Fruit fly (Drosophila melanogaster) whole organism, embryonic: Measurements from ENCODE around the gene nanos.
A peak's percentile ranks its signal among the peaks of the same experiment; 100 is the strongest.

ENCODE experiments used
- Awh ChIP-seq: fragments of 200-800 bp; sonication (Bioruptor generic); IDR thresholded peaks from 2 replicates; pipeline ENCODE4, ENCODE4 v1.3.6; 2022; ENCODE audit warnings: missing biosample characterization, missing genetic modification characterization
- Bdp1 ChIP-seq: fragments of 200-800 bp; sonication (Bioruptor generic); optimal IDR thresholded peaks from 3 replicates; lab custom pipeline; 2016; ENCODE audit warnings: missing biosample characterization, missing genetic modification characterization
- Blimp-1 ChIP-seq: fragments of 200-800 bp; sonication (Bioruptor generic); optimal IDR thresholded peaks from 3 replicates; lab custom pipeline; 2018; ENCODE audit warnings: missing biosample characterization, missing genetic modification characterization, mild to moderate bottlenecking, moderate library complexity, missing genetic modification reagents
- Bteb2 ChIP-seq: fragments of 200-800 bp; sonication (Bioruptor generic); optimal IDR thresholded peaks from 2 replicates; lab custom pipeline; 2016; ENCODE audit warnings: missing biosample characterization, missing genetic modification characterization
- CG11695 ChIP-seq: fragments of 200-800 bp; sonication (Bioruptor generic); IDR thresholded peaks from 3 replicates; pipeline ENCODE4 v1.3.6; 2022; ENCODE audit warnings: missing biosample characterization, missing genetic modification characterization
- CG17612 ChIP-seq: fragments of 200-800 bp; sonication (Bioruptor generic); IDR thresholded peaks from 2 replicates; pipeline ENCODE4 v1.3.6; 2022; ENCODE audit warnings: missing biosample characterization, missing genetic modification characterization
- CG17829 ChIP-seq: fragments of 200-800 bp; optimal IDR thresholded peaks from 2 replicates; lab custom pipeline; 2019; ENCODE audit warnings: missing biosample characterization, mild to moderate bottlenecking, missing genetic modification characterization, moderate library complexity
- CG2199 ChIP-seq: fragments of 200-800 bp; sonication (Bioruptor generic); IDR thresholded peaks from 3 replicates; pipeline ENCODE4 v1.3.6; 2022; ENCODE audit warnings: missing biosample characterization, missing genetic modification characterization
- CG30403 ChIP-seq: fragments of 200-800 bp; sonication (Bioruptor generic); optimal IDR thresholded peaks from 3 replicates; lab custom pipeline; 2016; ENCODE audit warnings: missing biosample characterization, missing genetic modification characterization
- CG30431 ChIP-seq: fragments of 200-800 bp; sonication (Bioruptor generic); optimal IDR thresholded peaks from 2 replicates; lab custom pipeline; 2017; ENCODE audit warnings: missing biosample characterization, missing genetic modification characterization
- CG32532 ChIP-seq: fragments of 200-800 bp; sonication (Bioruptor generic); IDR thresholded peaks from 2 replicates; pipeline ENCODE4 v1.3.6; 2022; ENCODE audit warnings: missing biosample characterization, missing genetic modification characterization
- CG33213 ChIP-seq: fragments of 200-800 bp; sonication (Bioruptor generic); optimal IDR thresholded peaks from 3 replicates; lab custom pipeline; 2016; ENCODE audit warnings: missing biosample characterization, missing genetic modification characterization
- CG34224 ChIP-seq: fragments of 200-800 bp; sonication (Bioruptor generic); IDR thresholded peaks from 3 replicates; pipeline ENCODE4 v1.3.6; 2022; ENCODE audit warnings: missing biosample characterization, missing genetic modification characterization; ENCODE audit not compliant: partially characterized antibody
- CG3838 ChIP-seq: fragments of 200-800 bp; sonication (Bioruptor generic); optimal IDR thresholded peaks from 3 replicates; lab custom pipeline; 2016; ENCODE audit warnings: missing biosample characterization, missing genetic modification characterization
- CG6683 ChIP-seq: fragments of 200-800 bp; sonication (Bioruptor generic); optimal IDR thresholded peaks from 2 replicates; lab custom pipeline; 2017; ENCODE audit warnings: missing biosample characterization, mild to moderate bottlenecking, missing genetic modification characterization, missing genetic modification reagents
- CG7786 ChIP-seq: fragments of 200-800 bp; sonication (Bioruptor generic); optimal IDR thresholded peaks from 2 replicates; lab custom pipeline; 2016; ENCODE audit warnings: missing biosample characterization, missing genetic modification characterization
- CG8924 ChIP-seq: fragments of 200-800 bp; optimal IDR thresholded peaks from 3 replicates; lab custom pipeline; 2019; ENCODE audit warnings: missing biosample characterization, mild to moderate bottlenecking, missing genetic modification characterization, moderate library complexity
- CG9215 ChIP-seq: fragments of 200-800 bp; sonication (Bioruptor generic); IDR thresholded peaks from 2 replicates; pipeline ENCODE4 v1.3.6; 2022; ENCODE audit warnings: missing biosample characterization, missing genetic modification characterization
- CG9609 ChIP-seq: fragments of 200-800 bp; sonication (Bioruptor generic); optimal IDR thresholded peaks from 3 replicates; lab custom pipeline; 2016; ENCODE audit warnings: missing biosample characterization, missing genetic modification characterization
- CG9797 ChIP-seq: fragments of 200-800 bp; sonication (Bioruptor generic); optimal IDR thresholded peaks from 3 replicates; lab custom pipeline; 2018; ENCODE audit warnings: missing biosample characterization, mild to moderate bottlenecking, missing genetic modification characterization
- CG9817 ChIP-seq: fragments of 200-800 bp; sonication (Bioruptor generic); optimal IDR thresholded peaks from 2 replicates; lab custom pipeline; 2018; ENCODE audit warnings: missing biosample characterization, mild to moderate bottlenecking, missing genetic modification characterization, moderate library complexity
- CkIIα-i1 ChIP-seq: fragments of 200-800 bp; sonication (Bioruptor generic); IDR thresholded peaks from 2 replicates; pipeline ENCODE4 v1.3.6; 2022; ENCODE audit warnings: missing biosample characterization, missing genetic modification characterization
- CoRest ChIP-seq: fragments of 200-800 bp; sonication (Bioruptor generic); optimal IDR thresholded peaks from 3 replicates; lab custom pipeline; 2018; ENCODE audit warnings: missing biosample characterization, mild to moderate bottlenecking, missing genetic modification characterization, moderate library complexity
- D ChIP-seq, 2 experiments: fragments of 200-800 bp in 1 of 2; fragments of >200 bp in 1 of 2; sonication (Bioruptor generic) in 1 of 2; optimal IDR thresholded peaks; 2 replicates in 1 of 2; 3 replicates in 1 of 2; lab custom pipeline; 2017; ENCODE audit warnings: mild to moderate bottlenecking in 1 of 2, missing biosample characterization in 1 of 2, missing genetic modification characterization in 1 of 2, missing genetic modification reagents in 1 of 2
- Ets65A ChIP-seq: fragments of 200-800 bp; sonication (Bioruptor generic); peaks from one replicate; lab custom pipeline; 2016; ENCODE audit warnings: missing biosample characterization, missing genetic modification characterization
- Fer1 ChIP-seq: fragments of 200-800 bp; sonication (Bioruptor generic); optimal IDR thresholded peaks from 2 replicates; lab custom pipeline; 2017; ENCODE audit warnings: missing biosample characterization, mild to moderate bottlenecking, missing genetic modification characterization
- HHEX ChIP-seq: fragments of 200-800 bp; sonication (Bioruptor generic); optimal IDR thresholded peaks from 3 replicates; lab custom pipeline; 2017; ENCODE audit warnings: missing biosample characterization, mild to moderate bottlenecking, missing genetic modification characterization, missing genetic modification reagents
- Hsf ChIP-seq: fragments of 200-800 bp; sonication (Bioruptor generic); optimal IDR thresholded peaks from 3 replicates; lab custom pipeline; 2016; ENCODE audit warnings: missing biosample characterization, missing genetic modification characterization
- Lpt ChIP-seq: fragments of >200 bp; optimal IDR thresholded peaks from 2 replicates; lab custom pipeline; 2018; ENCODE audit warnings: missing biosample characterization, missing genetic modification characterization
- MTF-1 ChIP-seq: fragments of 200-800 bp; sonication (Bioruptor generic); optimal IDR thresholded peaks from 2 replicates; lab custom pipeline; 2018; ENCODE audit warnings: missing biosample characterization, mild to moderate bottlenecking, missing genetic modification characterization, borderline replicate concordance
- Mad ChIP-seq: fragments of 200-800 bp; sonication (Bioruptor generic); optimal IDR thresholded peaks from 2 replicates; lab custom pipeline; 2016; ENCODE audit warnings: missing biosample characterization, missing genetic modification characterization
- Opbp ChIP-seq: fragments of 200-800 bp; sonication (Bioruptor generic); IDR thresholded peaks from 3 replicates; pipeline ENCODE4 v1.3.6; 2022; ENCODE audit warnings: missing biosample characterization, missing genetic modification characterization; ENCODE audit not compliant: partially characterized antibody
- amos ChIP-seq: fragments of 200-800 bp; sonication (Bioruptor generic); IDR thresholded peaks from 2 replicates; pipeline ENCODE4 v1.3.6; 2022; ENCODE audit warnings: missing biosample characterization, missing genetic modification characterization; ENCODE audit not compliant: partially characterized antibody
- ara ChIP-seq: fragments of 200-800 bp; sonication (Bioruptor generic); IDR thresholded peaks from 2 replicates; pipeline ENCODE4 v1.3.6; 2022; ENCODE audit warnings: missing biosample characterization, missing genetic modification characterization
- bigmax ChIP-seq: fragments of 200-800 bp; sonication (Bioruptor generic); optimal IDR thresholded peaks from 2 replicates; lab custom pipeline; 2018; ENCODE audit warnings: missing biosample characterization, mild to moderate bottlenecking, missing genetic modification characterization
- corto ChIP-seq: fragments of 200-800 bp; sonication (Bioruptor generic); optimal IDR thresholded peaks from 2 replicates; lab custom pipeline; 2016; ENCODE audit warnings: missing biosample characterization, mild to moderate bottlenecking, missing genetic modification characterization, moderate library complexity
- dati ChIP-seq: fragments of 200-800 bp; sonication (Bioruptor generic); IDR thresholded peaks from 2 replicates; pipeline ENCODE4 v1.3.6; 2022; ENCODE audit warnings: missing biosample characterization, missing genetic modification characterization
- emc ChIP-seq: fragments of 200-800 bp; sonication (Bioruptor generic); optimal IDR thresholded peaks from 2 replicates; lab custom pipeline; 2016; ENCODE audit warnings: missing biosample characterization, missing genetic modification characterization
- gem ChIP-seq: fragments of 200-800 bp; sonication (Bioruptor generic); optimal IDR thresholded peaks from 2 replicates; lab custom pipeline; 2019; ENCODE audit warnings: missing biosample characterization, mild to moderate bottlenecking, missing genetic modification characterization, moderate library complexity
- inv ChIP-seq: fragments of 200-800 bp; sonication (Bioruptor generic); IDR thresholded peaks from 2 replicates; pipeline ENCODE4 v1.3.6; 2022; ENCODE audit warnings: missing biosample characterization, missing genetic modification characterization; ENCODE audit not compliant: partially characterized antibody
- klu ChIP-seq: fragments of 200-800 bp; sonication (Bioruptor generic); IDR thresholded peaks from 2 replicates; pipeline ENCODE4 v1.3.6; 2022; ENCODE audit warnings: missing biosample characterization, missing genetic modification characterization
- lbe ChIP-seq: fragments of 200-800 bp; sonication (Bioruptor generic); optimal IDR thresholded peaks from 2 replicates; lab custom pipeline; 2016; ENCODE audit warnings: missing biosample characterization, mild to moderate bottlenecking, missing genetic modification characterization
- maf-S ChIP-seq: fragments of 200-800 bp; sonication (Bioruptor generic); optimal IDR thresholded peaks from 2 replicates; lab custom pipeline; 2016; ENCODE audit warnings: missing biosample characterization, missing genetic modification characterization
- pita ChIP-seq: fragments of 200-800 bp; sonication (Bioruptor generic); optimal IDR thresholded peaks from 2 replicates; lab custom pipeline; 2017; ENCODE audit warnings: missing biosample characterization, mild to moderate bottlenecking, missing genetic modification characterization
- repo ChIP-seq: fragments of 200-800 bp; sonication (Bioruptor generic); optimal IDR thresholded peaks from 2 replicates; lab custom pipeline; 2016; ENCODE audit warnings: missing biosample characterization, missing genetic modification characterization
- sima ChIP-seq: fragments of 200-800 bp; sonication (Bioruptor generic); optimal IDR thresholded peaks from 2 replicates; lab custom pipeline; 2016; ENCODE audit warnings: missing biosample characterization, missing genetic modification characterization
- tap ChIP-seq: fragments of 200-800 bp; optimal IDR thresholded peaks from 3 replicates; lab custom pipeline; 2019; ENCODE audit warnings: missing biosample characterization, mild to moderate bottlenecking, missing genetic modification characterization, moderate library complexity
- tll ChIP-seq, 2 experiments: fragments of 200-800 bp in 1 of 2; fragments of >200 bp in 1 of 2; sonication (Bioruptor generic) in 1 of 2; optimal IDR thresholded peaks; 2 replicates each; lab custom pipeline; 2017 to 2019; ENCODE audit warnings: missing biosample characterization in 2 of 2, missing genetic modification characterization in 2 of 2, mild to moderate bottlenecking in 1 of 2, moderate library complexity in 1 of 2
- tna ChIP-seq: fragments of 200-800 bp; sonication (Bioruptor generic); IDR thresholded peaks from 2 replicates; pipeline ENCODE4 v1.3.6; 2022; ENCODE audit warnings: missing biosample characterization, missing genetic modification characterization; ENCODE audit not compliant: partially characterized antibody
- zf30C ChIP-seq: fragments of 200-800 bp; sonication (Bioruptor generic); optimal IDR thresholded peaks from 3 replicates; lab custom pipeline; 2018; ENCODE audit warnings: missing biosample characterization, mild to moderate bottlenecking, missing genetic modification characterization

nanos gene

DNA sequence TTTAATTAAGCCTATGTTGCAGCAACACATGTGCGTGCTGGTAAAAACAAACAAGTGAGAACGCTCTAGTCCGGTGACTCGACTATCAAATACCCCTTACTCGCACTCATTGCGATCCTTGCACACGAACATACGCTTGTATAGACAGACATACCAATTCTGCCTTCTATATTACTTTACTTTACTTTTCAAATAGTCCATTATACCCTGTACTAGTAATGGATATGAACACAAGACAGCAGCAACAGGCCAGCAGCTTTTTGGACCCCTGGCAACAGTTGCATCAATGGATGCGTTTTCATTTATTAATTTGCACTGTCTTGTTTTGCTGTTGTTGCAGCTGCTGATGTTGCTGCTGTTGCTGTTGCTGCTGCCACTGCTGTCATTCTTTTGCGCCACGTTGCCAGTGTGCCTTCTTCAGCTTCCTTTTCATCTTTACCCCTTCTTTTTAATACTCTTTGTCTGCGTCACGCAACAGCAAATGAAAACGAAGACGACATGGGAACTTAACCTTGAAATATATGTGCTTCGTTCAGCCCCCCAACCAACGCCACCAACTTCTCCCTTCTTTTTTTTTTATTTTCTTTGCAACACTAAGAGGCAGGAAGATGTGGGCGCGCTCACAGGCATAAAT is 38.4 kb upstream of the nanos start (continued):
- no peak for TF ChIP-seq CG32532 (GFP tag; lab: Robert Waterston, UW)
- no peak for TF ChIP-seq CG9797
- no peak for TF ChIP-seq bigmax (GFP tag; lab: Kevin White, UChicago)
- no peak for TF ChIP-seq tap (tag; lab: Kevin White, UChicago)
- TF ChIP-seq HHEX (GFP tag; lab: Kevin White, UChicago), result no peak
- TF ChIP-seq Opbp (GFP tag; lab: Robert Waterston, UW), result no peak
- no peak for TF ChIP-seq gem (tag; lab: Kevin White, UChicago)
- TF ChIP-seq Blimp-1, result peak; percentile 47
- no peak for TF ChIP-seq CG2199 (GFP tag; lab: Robert Waterston, UW)
- TF ChIP-seq CG11695, result no peak
- TF ChIP-seq CG33213 (GFP tag; lab: Kevin White, UChicago), result no peak
- TF ChIP-seq dati (GFP tag; lab: Robert Waterston, UW), result 0 out of 2 replicates have a peak, but pooled peaks have one; percentile 22
- TF ChIP-seq amos (GFP tag; lab: Robert Waterston, UW), result no peak
- TF ChIP-seq CoRest (tag; lab: Kevin White, UChicago), result no peak
- TF ChIP-seq Hsf (GFP tag; lab: Kevin White, UChicago), result no peak
- TF ChIP-seq CG6683 (GFP tag; lab: Kevin White, UChicago), result no peak
- no peak for TF ChIP-seq CkIIα-i1 (GFP tag; lab: Robert Waterston, UW)
- no peak for TF ChIP-seq klu (GFP tag; lab: Robert Waterston, UW)
- peak; percentile 11 for TF ChIP-seq repo (GFP tag; lab: Kevin White, UChicago)
- TF ChIP-seq Fer1, result no peak
- TF ChIP-seq CG17612 (GFP tag; lab: Robert Waterston, UW), result no peak
- no peak for TF ChIP-seq MTF-1 (GFP tag; lab: Kevin White, UChicago)
- TF ChIP-seq CG7786 (GFP tag; lab: Kevin White, UChicago), result no peak
- TF ChIP-seq tna, result no peak
- TF ChIP-seq tll (GFP tag; optimal IDR thresholded peaks at IDR 0.05; lab: Kevin White, UChicago), result no peak
- TF ChIP-seq CG30431, result no peak
- TF ChIP-seq D (optimal IDR thresholded peaks at IDR 0.05; lab: Kevin White, UChicago), result no peak
- TF ChIP-seq D (GFP tag; optimal IDR thresholded peaks at IDR 0.05; lab: Kevin White, UChicago), result no peak
- TF ChIP-seq CG30403, result no peak
- no peak for TF ChIP-seq Lpt (GFP tag; lab: Kevin White, UChicago)
- no peak for TF ChIP-seq CG34224 (GFP tag; lab: Robert Waterston, UW)
- no peak for TF ChIP-seq maf-S
- TF ChIP-seq emc (GFP tag; lab: Kevin White, UChicago), result no peak
- TF ChIP-seq Bteb2 (GFP tag; lab: Kevin White, UChicago), result no peak
- no peak for TF ChIP-seq Awh
- no peak for TF ChIP-seq CG9215 (GFP tag; lab: Robert Waterston, UW)
- TF ChIP-seq sima (GFP tag; lab: Kevin White, UChicago), result no peak
- TF ChIP-seq Mad (GFP tag; lab: Kevin White, UChicago), result no peak
- no peak for TF ChIP-seq CG9817 (tag; lab: Kevin White, UChicago)
- peak; percentile 32 for TF ChIP-seq lbe
- no peak for TF ChIP-seq pita
- peak; percentile 79 for TF ChIP-seq ara (GFP tag; lab: Robert Waterston, UW)
- no peak for TF ChIP-seq CG9609
- TF ChIP-seq Bdp1, result no peak
- no peak for TF ChIP-seq inv
- no peak for TF ChIP-seq CG3838 (GFP tag; lab: Kevin White, UChicago)
- TF ChIP-seq corto (GFP tag; lab: Kevin White, UChicago), result peak; percentile 24
- TF ChIP-seq Ets65A, result peak; percentile 28
- no peak for TF ChIP-seq CG8924 (tag; lab: Kevin White, UChicago)
- no peak for TF ChIP-seq zf30C
- TF ChIP-seq CG17829 (tag; lab: Kevin White, UChicago), result no peak
